Fruit fly (Drosophila melanogaster) whole organism, adult: ENCODE results near the gene santa-maria.

Experiments used
- CG12768 ChIP-seq: fragments of 200-800 bp; sonication (Bioruptor generic); optimal IDR thresholded peaks from 2 replicates; lab custom pipeline; 2017; ENCODE audit warnings: missing biosample characterization, missing genetic modification characterization, mild to moderate bottlenecking, moderate library complexity, missing genetic modification reagents
- CG1620 ChIP-seq: fragments of 200-800 bp; sonication (Bioruptor generic); optimal IDR thresholded peaks from 2 replicates; lab custom pipeline; 2016; ENCODE audit warnings: missing biosample characterization, missing genetic modification characterization
- CG7045 ChIP-seq: fragments of 200-800 bp; sonication (Bioruptor generic); optimal IDR thresholded peaks from 2 replicates; lab custom pipeline; 2017; ENCODE audit warnings: missing biosample characterization, mild to moderate bottlenecking, missing genetic modification characterization
- Clk ChIP-seq: fragments of 200-800 bp; sonication (Bioruptor generic); optimal IDR thresholded peaks from 2 replicates; lab custom pipeline; 2017; ENCODE audit warnings: missing biosample characterization, missing genetic modification characterization
- Hr96 ChIP-seq: fragments of 200-800 bp; sonication (Bioruptor generic); optimal IDR thresholded peaks from 2 replicates; lab custom pipeline; 2016; ENCODE audit warnings: missing biosample characterization, missing genetic modification characterization
- Mnt ChIP-seq: fragments of 200-800 bp; sonication (Bioruptor generic); optimal IDR thresholded peaks from 2 replicates; lab custom pipeline; 2016; ENCODE audit warnings: missing biosample characterization, mild to moderate bottlenecking, missing genetic modification characterization
- cic ChIP-seq: fragments of 200-800 bp; sonication (Bioruptor generic); optimal IDR thresholded peaks from 2 replicates; lab custom pipeline; 2017; ENCODE audit warnings: missing biosample characterization, mild to moderate bottlenecking, missing genetic modification characterization, moderate library complexity
- toe ChIP-seq: fragments of 200-800 bp; sonication (Bioruptor generic); optimal IDR thresholded peaks from 2 replicates; lab custom pipeline; 2016; ENCODE audit warnings: missing biosample characterization, missing genetic modification characterization

DNA sequence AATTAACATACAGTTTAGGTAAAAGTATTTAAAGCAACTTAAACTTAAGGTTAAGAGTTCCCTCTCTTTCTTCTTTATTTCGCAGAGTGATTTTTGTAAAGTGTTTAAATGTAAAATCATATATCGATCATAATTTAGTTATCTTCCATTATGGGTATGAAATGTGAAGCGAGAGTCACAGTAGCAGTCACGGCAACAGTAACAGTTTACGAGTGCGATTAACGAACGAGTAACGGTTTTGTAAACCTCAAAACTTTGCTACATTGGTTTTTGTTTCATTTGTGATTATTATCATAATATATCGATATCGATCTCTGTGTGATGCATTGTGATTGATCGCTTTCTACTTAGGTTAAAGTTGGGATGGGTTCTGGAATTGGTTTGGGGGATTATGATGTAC, 47.2 kb upstream of the santa-maria start:
- TF ChIP-seq Clk (GFP tag; lab: Kevin White, UChicago) (no peak), CG12768 (GFP tag; lab: Kevin White, UChicago) (no peak), cic (GFP tag; lab: Kevin White, UChicago) (no peak), CG1620 (GFP tag; lab: Kevin White, UChicago) (no peak), Mnt (no peak), CG7045 (GFP tag; lab: Kevin White, UChicago) (no peak), toe (GFP tag; lab: Kevin White, UChicago) (no peak), Hr96 (GFP tag; lab: Kevin White, UChicago) (no peak)
